Fruit fly (Drosophila melanogaster) whole organism, pupa: Measurements from ENCODE around the gene Ubc84D.

ENCODE experiments used
- CG13204 ChIP-seq: fragments of 200-800 bp; sonication (Bioruptor generic); optimal IDR thresholded peaks from 2 replicates; lab custom pipeline; 2018; ENCODE audit warnings: missing biosample characterization, mild to moderate bottlenecking, missing genetic modification characterization, moderate library complexity
- CG14655 ChIP-seq: fragments of 200-800 bp; sonication (Bioruptor generic); optimal IDR thresholded peaks from 3 replicates; lab custom pipeline; 2017; ENCODE audit warnings: mild to moderate bottlenecking, missing biosample characterization, missing genetic modification reagents, missing genetic modification characterization
- CG34367 ChIP-seq: fragments of 200-800 bp; sonication (Bioruptor generic); optimal IDR thresholded peaks from 2 replicates; lab custom pipeline; 2018; ENCODE audit warnings: missing biosample characterization, mild to moderate bottlenecking, missing genetic modification characterization
- EcR ChIP-seq: fragments of 200-800 bp; sonication (Bioruptor generic); optimal IDR thresholded peaks from 3 replicates; lab custom pipeline; 2019; ENCODE audit warnings: missing biosample characterization, missing genetic modification characterization, mild to moderate bottlenecking, moderate library complexity, missing genetic modification reagents
- Pif1A ChIP-seq: fragments of 200-800 bp; sonication (Bioruptor generic); optimal IDR thresholded peaks from 3 replicates; lab custom pipeline; 2016; ENCODE audit warnings: missing biosample characterization, missing genetic modification characterization

dm6 chr3R:7523594-7523993 lies 4.3 kb upstream of the Ubc84D start, which contains the start of gene alpha-Est7:
- no peak for TF ChIP-seq CG14655 (GFP tag; lab: Kevin White, UChicago)
- TF ChIP-seq CG13204 (GFP tag; lab: Kevin White, UChicago): no peak
- no peak for TF ChIP-seq CG34367 (tag; lab: Kevin White, UChicago)
- TF ChIP-seq Pif1A (GFP tag; lab: Kevin White, UChicago): no peak
- TF ChIP-seq EcR (GFP tag; lab: Kevin White, UChicago): no peak
